Worm (Caenorhabditis elegans) whole organism, mixed stage, embryonic: ENCODE measurements around the gene jun-1.

ENCODE experiments used
- M03D4.4 ChIP-seq: sonication (generic microtip); optimal IDR thresholded peaks from 2 replicates; lab custom pipeline; 2017; ENCODE audit warnings: mild to moderate bottlenecking, missing genetic modification characterization, missing compliant biosample characterization
- blmp-1 ChIP-seq: fragments of 150-350 bp; optimal IDR thresholded peaks from 2 replicates; lab custom pipeline; 2014; ENCODE audit warnings: missing biosample characterization, missing genetic modification characterization
- ceh-43 ChIP-seq: fragments of 200-800 bp; sonication (Bioruptor generic); optimal IDR thresholded peaks from 2 replicates; lab custom pipeline; 2018; ENCODE audit warnings: mild to moderate bottlenecking, missing genetic modification characterization, moderate library complexity, missing compliant biosample characterization
- ceh-83 ChIP-seq: fragments of 200-800 bp; sonication (Bioruptor generic); optimal IDR thresholded peaks from 2 replicates; lab custom pipeline; 2018; ENCODE audit warnings: mild to moderate bottlenecking, missing genetic modification characterization, missing compliant biosample characterization
- ces-1 ChIP-seq: fragments of 150-350 bp; optimal IDR thresholded peaks from 2 replicates; lab custom pipeline; 2014; ENCODE audit warnings: missing biosample characterization, missing genetic modification reagents, missing genetic modification characterization
- cnd-1 ChIP-seq: fragments of 200-800 bp; sonication (Bioruptor generic); optimal IDR thresholded peaks from 2 replicates; lab custom pipeline; 2018; ENCODE audit warnings: mild to moderate bottlenecking, missing genetic modification characterization, missing compliant biosample characterization
- drap-1 ChIP-seq: fragments of 200-800 bp; sonication (Bioruptor generic); optimal IDR thresholded peaks from 3 replicates; lab custom pipeline; 2018; ENCODE audit warnings: mild to moderate bottlenecking, missing genetic modification characterization, missing compliant biosample characterization
- elt-1 ChIP-seq: sonication (generic microtip); optimal IDR thresholded peaks from 2 replicates; lab custom pipeline; 2017; ENCODE audit warnings: missing genetic modification characterization, mild to moderate bottlenecking, missing compliant biosample characterization, antibody characterized with exemption, moderate library complexity, borderline replicate concordance; ENCODE audit not compliant: insufficient read depth
- elt-3 ChIP-seq: fragments of 150-350 bp; optimal IDR thresholded peaks from 2 replicates; lab custom pipeline; 2014; ENCODE audit warnings: missing biosample characterization, missing genetic modification characterization
- flh-1 ChIP-seq: fragments of 200-800 bp; sonication (Bioruptor generic); optimal IDR thresholded peaks from 2 replicates; lab custom pipeline; 2018; ENCODE audit warnings: mild to moderate bottlenecking, missing genetic modification characterization, moderate library complexity, missing compliant biosample characterization
- ham-2 ChIP-seq: fragments of 200-800 bp; sonication (Bioruptor generic); optimal IDR thresholded peaks from 2 replicates; lab custom pipeline; 2018; ENCODE audit warnings: mild to moderate bottlenecking, missing genetic modification characterization, missing compliant biosample characterization
- hlh-1 ChIP-seq: fragments of 150-350 bp; optimal IDR thresholded peaks from 2 replicates; lab custom pipeline; 2014; ENCODE audit warnings: missing biosample characterization, missing genetic modification reagents, missing genetic modification characterization
- lin-13 ChIP-seq: fragments of 150-350 bp; optimal IDR thresholded peaks from 2 replicates; lab custom pipeline; 2014; ENCODE audit warnings: missing biosample characterization, missing genetic modification characterization
- lin-32 ChIP-seq: fragments of 200-800 bp; sonication (Bioruptor generic); optimal IDR thresholded peaks from 2 replicates; lab custom pipeline; 2018; ENCODE audit warnings: mild to moderate bottlenecking, missing genetic modification characterization, missing compliant biosample characterization
- lsy-2 ChIP-seq: fragments of 150-350 bp; optimal IDR thresholded peaks from 2 replicates; lab custom pipeline; 2014; ENCODE audit warnings: missing biosample characterization, missing genetic modification characterization
- mab-5 ChIP-seq: fragments of 150-350 bp; optimal IDR thresholded peaks from 2 replicates; lab custom pipeline; 2014; ENCODE audit warnings: missing biosample characterization, missing genetic modification characterization
- nhr-12 ChIP-seq: fragments of 150-350 bp; optimal IDR thresholded peaks from 2 replicates; lab custom pipeline; 2014; ENCODE audit warnings: missing biosample characterization, missing genetic modification characterization
- nhr-2 ChIP-seq: fragments of 150-350 bp; optimal IDR thresholded peaks from 2 replicates; lab custom pipeline; 2014; ENCODE audit warnings: missing biosample characterization, missing genetic modification characterization
- nhr-237 ChIP-seq: fragments of 150-350 bp; optimal IDR thresholded peaks from 2 replicates; lab custom pipeline; 2014; ENCODE audit warnings: missing biosample characterization, missing genetic modification characterization
- nhr-28 ChIP-seq: fragments of 150-350 bp; optimal IDR thresholded peaks from 2 replicates; lab custom pipeline; 2014; ENCODE audit warnings: missing biosample characterization, missing genetic modification characterization
- nhr-76 ChIP-seq: sonication (generic microtip); optimal IDR thresholded peaks from 2 replicates; lab custom pipeline; 2017; ENCODE audit warnings: missing biosample characterization, missing genetic modification characterization
- pha-4 ChIP-seq: fragments of 150-350 bp; optimal IDR thresholded peaks from 2 replicates; lab custom pipeline; 2018; ENCODE audit warnings: missing biosample characterization, missing genetic modification reagents, missing genetic modification characterization
- sem-2 ChIP-seq: fragments of 200-800 bp; sonication (Bioruptor generic); optimal IDR thresholded peaks from 2 replicates; lab custom pipeline; 2018; ENCODE audit warnings: mild to moderate bottlenecking, missing genetic modification characterization, missing compliant biosample characterization
- snpc-4 ChIP-seq: fragments of 150-350 bp; optimal IDR thresholded peaks from 2 replicates; lab custom pipeline; 2014; ENCODE audit warnings: missing biosample characterization, missing genetic modification characterization
- sptf-1 ChIP-seq: sonication (generic microtip); optimal IDR thresholded peaks from 2 replicates; lab custom pipeline; 2017; ENCODE audit warnings: mild to moderate bottlenecking, missing genetic modification characterization, moderate library complexity, missing compliant biosample characterization
- tbx-8 ChIP-seq: fragments of 200-800 bp; sonication (Bioruptor generic); optimal IDR thresholded peaks from 2 replicates; lab custom pipeline; 2018; ENCODE audit warnings: mild to moderate bottlenecking, missing genetic modification characterization, moderate library complexity, missing compliant biosample characterization
- unc-120 ChIP-seq: sonication (generic microtip); optimal IDR thresholded peaks from 2 replicates; lab custom pipeline; 2017; ENCODE audit warnings: missing genetic modification characterization, missing compliant biosample characterization; ENCODE audit not compliant: poor library complexity, severe bottlenecking
- unc-62 ChIP-seq: fragments of 150-350 bp; optimal IDR thresholded peaks from 2 replicates; lab custom pipeline; 2014; ENCODE audit warnings: missing biosample characterization, missing genetic modification reagents, missing genetic modification characterization
- zip-8 ChIP-seq: fragments of 150-350 bp; optimal IDR thresholded peaks from 2 replicates; lab custom pipeline; 2014; ENCODE audit warnings: missing biosample characterization, missing genetic modification characterization

jun-1 gene

ce11 chrII:9156277-9156676, 43.3 kb downstream of the jun-1 start:
- TF ChIP-seq ces-1 (GFP tag; lab: Kevin White, UChicago) (no peak), sptf-1 (tag; lab: Kevin White, UChicago) (no peak), snpc-4 (tag; lab: Kevin White, UChicago) (no peak), nhr-28 (tag; lab: Kevin White, UChicago) (no peak), elt-1 (tag; lab: Kevin White, UChicago) (no peak), lin-13 (no peak), drap-1 (GFP tag; lab: Kevin White, UChicago) (no peak), lin-32 (GFP tag; lab: Kevin White, UChicago) (no peak), ceh-43 (GFP tag; lab: Kevin White, UChicago) (no peak), tbx-8 (GFP tag; lab: Kevin White, UChicago) (no peak), mab-5 (no peak), lsy-2 (tag; lab: Kevin White, UChicago) (no peak), zip-8 (tag; lab: Kevin White, UChicago) (no peak), M03D4.4 (tag; lab: Kevin White, UChicago) (no peak), cnd-1 (tag; lab: Kevin White, UChicago) (no peak), blmp-1 (tag; lab: Kevin White, UChicago) (no peak), pha-4 (tag; lab: Kevin White, UChicago) (no peak)

ce11 chrII:9157125-9157524, 44.2 kb downstream of the jun-1 start:
- TF ChIP-seq snpc-4 (tag; lab: Kevin White, UChicago) (no peak), nhr-237 (no peak), nhr-2 (tag; lab: Kevin White, UChicago) (no peak), flh-1 (GFP tag; lab: Kevin White, UChicago) (no peak), elt-1 (tag; lab: Kevin White, UChicago) (no peak), unc-120 (tag; lab: Kevin White, UChicago) (no peak), ham-2 (GFP tag; lab: Kevin White, UChicago) (no peak), sem-2 (GFP tag; lab: Kevin White, UChicago) (no peak), unc-62 (no peak), pha-4 (tag; lab: Kevin White, UChicago) (no peak), nhr-76 (no peak), M03D4.4 (tag; lab: Kevin White, UChicago) (no peak)

- TF ChIP-seq lin-32 (GFP tag; lab: Kevin White, UChicago) = no peak
- TF ChIP-seq M03D4.4 (tag; lab: Kevin White, UChicago) = no peak
- TF ChIP-seq unc-62 = no peak
- no peak for TF ChIP-seq ceh-83
- no peak for TF ChIP-seq flh-1 (GFP tag; lab: Kevin White, UChicago)
- no peak for TF ChIP-seq sptf-1 (tag; lab: Kevin White, UChicago)
- TF ChIP-seq lsy-2 (tag; lab: Kevin White, UChicago) = no peak
- TF ChIP-seq ham-2 (GFP tag; lab: Kevin White, UChicago) = no peak
- TF ChIP-seq hlh-1 (tag; lab: Kevin White, UChicago) = no peak
- no peak for TF ChIP-seq nhr-12 (tag; lab: Kevin White, UChicago)
- TF ChIP-seq nhr-2 (tag; lab: Kevin White, UChicago) = no peak
- TF ChIP-seq drap-1 (GFP tag; lab: Kevin White, UChicago) = no peak
- TF ChIP-seq ceh-43 (GFP tag; lab: Kevin White, UChicago) = no peak
- no peak for TF ChIP-seq elt-3
- TF ChIP-seq snpc-4 (tag; lab: Kevin White, UChicago) = no peak
These were observed 45.1 kb downstream of the jun-1 start, which contains the start of gene oac-54 for ce11 chrII:9158029-9158428. TSS of gene oac-54 (plus strand) at chrII:9158111.

ce11 chrII:9160197-9160806, 47.3 kb downstream of the jun-1 start:
- TF ChIP-seq elt-3 (peak; percentile 71), zip-8 (tag; lab: Kevin White, UChicago) (no peak)

- TF ChIP-seq blmp-1 (tag; lab: Kevin White, UChicago) = no peak
- TF ChIP-seq elt-3 = peak; percentile 42
These were observed 48.1 kb downstream of the jun-1 start, which contains the start of gene rhy-1 for ce11 chrII:9161023-9161422. TSS of gene rhy-1 (plus strand) at chrII:9161379.
